Fruit fly (Drosophila melanogaster) whole organism, embryonic: ENCODE data around the gene CkIIbeta.

Experiments used
- Aef1 ChIP-seq: fragments of 200-800 bp; sonication (Bioruptor generic); IDR thresholded peaks from 3 replicates; pipeline ENCODE4 v1.3.6; 2022; ENCODE audit warnings: missing biosample characterization, missing genetic modification characterization
- Antp ChIP-seq: fragments of 200-800 bp; sonication (Bioruptor generic); optimal IDR thresholded peaks from 3 replicates; lab custom pipeline; 2016; ENCODE audit warnings: missing biosample characterization, missing genetic modification characterization
- CG1233 ChIP-seq: fragments of 200-800 bp; sonication (Bioruptor generic); optimal IDR thresholded peaks from 4 replicates; lab custom pipeline; 2018; ENCODE audit warnings: missing biosample characterization, mild to moderate bottlenecking, missing genetic modification characterization
- CG13775 ChIP-seq: fragments of 200-800 bp; sonication (Bioruptor generic); optimal IDR thresholded peaks from 3 replicates; lab custom pipeline; 2017; ENCODE audit warnings: missing biosample characterization, mild to moderate bottlenecking, missing genetic modification characterization
- CG1529 ChIP-seq: fragments of 200-800 bp; sonication (Bioruptor generic); optimal IDR thresholded peaks from 3 replicates; lab custom pipeline; 2018; ENCODE audit warnings: missing biosample characterization, missing genetic modification characterization
- CG17612 ChIP-seq: fragments of 200-800 bp; sonication (Bioruptor generic); IDR thresholded peaks from 2 replicates; pipeline ENCODE4 v1.3.6; 2022; ENCODE audit warnings: missing biosample characterization, missing genetic modification characterization
- CG17829 ChIP-seq: fragments of 200-800 bp; optimal IDR thresholded peaks from 2 replicates; lab custom pipeline; 2019; ENCODE audit warnings: missing biosample characterization, mild to moderate bottlenecking, missing genetic modification characterization, moderate library complexity
- CG17912 ChIP-seq: fragments of 200-800 bp; sonication (Bioruptor generic); optimal IDR thresholded peaks from 2 replicates; lab custom pipeline; 2018; ENCODE audit warnings: missing biosample characterization, mild to moderate bottlenecking, missing genetic modification characterization
- CG18764 ChIP-seq: fragments of 200-800 bp; sonication (Bioruptor generic); optimal IDR thresholded peaks from 3 replicates; lab custom pipeline; 2016; ENCODE audit warnings: missing biosample characterization, missing genetic modification characterization
- CG2678 ChIP-seq: fragments of 200-800 bp; sonication (Bioruptor generic); optimal IDR thresholded peaks from 3 replicates; lab custom pipeline; 2019; ENCODE audit warnings: missing biosample characterization, mild to moderate bottlenecking, missing genetic modification characterization, moderate library complexity
- CG2712 ChIP-seq: fragments of 200-800 bp; optimal IDR thresholded peaks from 3 replicates; lab custom pipeline; 2019; ENCODE audit warnings: missing biosample characterization, mild to moderate bottlenecking, missing genetic modification characterization, moderate library complexity
- CG2875 ChIP-seq: fragments of 200-800 bp; sonication (Bioruptor generic); optimal IDR thresholded peaks from 2 replicates; lab custom pipeline; 2017; ENCODE audit warnings: missing biosample characterization, mild to moderate bottlenecking, missing genetic modification characterization, missing genetic modification reagents
- CG31388 ChIP-seq: fragments of 200-800 bp; sonication (Bioruptor generic); optimal IDR thresholded peaks from 2 replicates; lab custom pipeline; 2016; ENCODE audit warnings: missing biosample characterization, missing genetic modification characterization
- CG3726 ChIP-seq: fragments of 200-800 bp; sonication (Bioruptor generic); IDR thresholded peaks from 3 replicates; pipeline ENCODE4, ENCODE4 v1.3.6; 2022; ENCODE audit warnings: missing biosample characterization, missing genetic modification characterization
- CG3847 ChIP-seq: fragments of 200-800 bp; sonication (Bioruptor generic); IDR thresholded peaks from 2 replicates; pipeline ENCODE4 v1.3.6; 2022; ENCODE audit warnings: missing biosample characterization, missing genetic modification characterization
- CG3995 ChIP-seq: fragments of 200-800 bp; sonication (Bioruptor generic); optimal IDR thresholded peaks from 3 replicates; lab custom pipeline; 2016; ENCODE audit warnings: missing biosample characterization, missing genetic modification characterization
- CG4328 ChIP-seq: fragments of 200-800 bp; sonication (Bioruptor generic); optimal IDR thresholded peaks from 3 replicates; lab custom pipeline; 2017; ENCODE audit warnings: missing biosample characterization, missing genetic modification reagents, missing genetic modification characterization
- CG6689 ChIP-seq: fragments of 200-800 bp; sonication (Bioruptor generic); IDR thresholded peaks from 2 replicates; pipeline ENCODE4 v1.3.6; 2022; ENCODE audit warnings: missing biosample characterization, missing genetic modification characterization
- CG8359 ChIP-seq: fragments of 200-800 bp; sonication (Bioruptor generic); optimal IDR thresholded peaks from 2 replicates; lab custom pipeline; 2017; ENCODE audit warnings: missing biosample characterization, mild to moderate bottlenecking, missing genetic modification characterization, borderline replicate concordance
- CG9215 ChIP-seq: fragments of 200-800 bp; sonication (Bioruptor generic); IDR thresholded peaks from 2 replicates; pipeline ENCODE4 v1.3.6; 2022; ENCODE audit warnings: missing biosample characterization, missing genetic modification characterization
- D19B ChIP-seq: fragments of 200-800 bp; sonication (Bioruptor generic); optimal IDR thresholded peaks from 2 replicates; lab custom pipeline; 2017; ENCODE audit warnings: missing biosample characterization, mild to moderate bottlenecking, missing genetic modification characterization
- Dfd ChIP-seq, 2 experiments: fragments of >200 bp; optimal IDR thresholded peaks; 2 replicates each; lab custom pipeline; 2017; ENCODE audit warnings: missing biosample characterization in 2 of 2, missing genetic modification characterization in 2 of 2
- ERR ChIP-seq: fragments of 200-800 bp; sonication (Bioruptor generic); optimal IDR thresholded peaks from 2 replicates; lab custom pipeline; 2016; ENCODE audit warnings: missing biosample characterization, missing genetic modification characterization
- Fer1 ChIP-seq: fragments of 200-800 bp; sonication (Bioruptor generic); optimal IDR thresholded peaks from 2 replicates; lab custom pipeline; 2017; ENCODE audit warnings: missing biosample characterization, mild to moderate bottlenecking, missing genetic modification characterization
- H2.0 ChIP-seq: fragments of 200-800 bp; sonication (Bioruptor generic); IDR thresholded peaks from 2 replicates; pipeline ENCODE4 v1.3.6; 2022; ENCODE audit warnings: missing biosample characterization, missing genetic modification characterization
- Meics ChIP-seq: fragments of 200-800 bp; sonication (Bioruptor generic); optimal IDR thresholded peaks from 2 replicates; lab custom pipeline; 2017; ENCODE audit warnings: missing biosample characterization, mild to moderate bottlenecking, missing genetic modification characterization
- Nf-YC ChIP-seq: fragments of 200-800 bp; optimal IDR thresholded peaks from 3 replicates; lab custom pipeline; 2019; ENCODE audit warnings: missing biosample characterization, mild to moderate bottlenecking, missing genetic modification characterization, moderate library complexity
- Rx ChIP-seq: fragments of 200-800 bp; sonication (Bioruptor generic); IDR thresholded peaks from 2 replicates; pipeline ENCODE4 v1.3.6; 2022; ENCODE audit warnings: missing biosample characterization, missing genetic modification characterization
- chn ChIP-seq: fragments of 200-800 bp; sonication (Bioruptor generic); optimal IDR thresholded peaks from 2 replicates; lab custom pipeline; 2016; ENCODE audit warnings: missing biosample characterization, missing genetic modification characterization
- disco-r ChIP-seq: fragments of 200-800 bp; sonication (Bioruptor generic); optimal IDR thresholded peaks from 2 replicates; lab custom pipeline; 2016; ENCODE audit warnings: missing biosample characterization, missing genetic modification characterization
- dpn ChIP-seq, 2 experiments: fragments of 200-800 bp; sonication (Bioruptor generic); optimal IDR thresholded peaks; 3 replicates each; lab custom pipeline; 2016; ENCODE audit warnings: missing biosample characterization in 2 of 2, missing genetic modification characterization in 2 of 2
- en ChIP-seq: fragments of 200-800 bp; sonication (Bioruptor generic); optimal IDR thresholded peaks from 2 replicates; lab custom pipeline; 2016; ENCODE audit warnings: missing biosample characterization, missing genetic modification characterization
- ewg ChIP-seq: fragments of 200-800 bp; sonication (Bioruptor generic); optimal IDR thresholded peaks from 3 replicates; lab custom pipeline; 2017; ENCODE audit warnings: mild to moderate bottlenecking, missing biosample characterization, missing genetic modification reagents, missing genetic modification characterization
- gcm2 ChIP-seq: fragments of 200-800 bp; sonication (Bioruptor generic); optimal IDR thresholded peaks from 2 replicates; lab custom pipeline; 2016; ENCODE audit warnings: missing biosample characterization, missing genetic modification characterization
- her ChIP-seq: fragments of 200-800 bp; sonication (Bioruptor generic); optimal IDR thresholded peaks from 2 replicates; lab custom pipeline; 2016; ENCODE audit warnings: missing biosample characterization, missing genetic modification characterization
- inv ChIP-seq: fragments of 200-800 bp; sonication (Bioruptor generic); IDR thresholded peaks from 2 replicates; pipeline ENCODE4 v1.3.6; 2022; ENCODE audit warnings: missing biosample characterization, missing genetic modification characterization; ENCODE audit not compliant: partially characterized antibody
- lab ChIP-seq: fragments of 200-800 bp; sonication (Bioruptor generic); optimal IDR thresholded peaks from 3 replicates; lab custom pipeline; 2017; ENCODE audit warnings: missing biosample characterization, missing genetic modification characterization, mild to moderate bottlenecking, moderate library complexity, missing genetic modification reagents
- lmd ChIP-seq: fragments of 200-800 bp; sonication (Bioruptor generic); IDR thresholded peaks from 2 replicates; pipeline ENCODE4 v1.3.6; 2022; ENCODE audit warnings: missing biosample characterization, missing genetic modification characterization
- pb ChIP-seq: fragments of 200-800 bp; sonication (Bioruptor generic); optimal IDR thresholded peaks from 3 replicates; lab custom pipeline; 2016; ENCODE audit warnings: missing biosample characterization, missing genetic modification characterization
- pita ChIP-seq: fragments of 200-800 bp; sonication (Bioruptor generic); optimal IDR thresholded peaks from 2 replicates; lab custom pipeline; 2017; ENCODE audit warnings: missing biosample characterization, mild to moderate bottlenecking, missing genetic modification characterization
- sd ChIP-seq: fragments of 200-800 bp; sonication (Bioruptor generic); optimal IDR thresholded peaks from 3 replicates; lab custom pipeline; 2018; ENCODE audit warnings: missing biosample characterization, mild to moderate bottlenecking, missing genetic modification characterization, moderate library complexity
- sqz ChIP-seq: fragments of 200-800 bp; sonication (Bioruptor generic); optimal IDR thresholded peaks from 3 replicates; lab custom pipeline; 2018; ENCODE audit warnings: missing biosample characterization, mild to moderate bottlenecking, missing genetic modification characterization
- toy ChIP-seq: fragments of 200-800 bp; sonication (Bioruptor generic); IDR thresholded peaks from 2 replicates; pipeline ENCODE4 v1.3.6; 2022; ENCODE audit warnings: missing biosample characterization, missing genetic modification characterization
- ttk ChIP-seq: fragments of 200-800 bp; sonication (Bioruptor generic); IDR thresholded peaks from 2 replicates; pipeline ENCODE4 v2.1.2; 2022; ENCODE audit warnings: missing biosample characterization, missing genetic modification characterization
- usp ChIP-seq: fragments of >200 bp; optimal IDR thresholded peaks from 2 replicates; lab custom pipeline; 2017; ENCODE audit warnings: missing biosample characterization, missing genetic modification characterization
- vfl ChIP-seq: fragments of 200-800 bp; sonication (Bioruptor generic); optimal IDR thresholded peaks from 2 replicates; lab custom pipeline; 2016; ENCODE audit warnings: missing biosample characterization, missing genetic modification characterization
- vnd ChIP-seq: fragments of 200-800 bp; sonication (Bioruptor generic); IDR thresholded peaks from 3 replicates; pipeline ENCODE4 v1.3.6; 2022; ENCODE audit warnings: missing biosample characterization, missing genetic modification characterization; ENCODE audit not compliant: partially characterized antibody
- wek ChIP-seq: fragments of 200-800 bp; sonication (Bioruptor generic); optimal IDR thresholded peaks from 3 replicates; lab custom pipeline; 2018; ENCODE audit warnings: missing biosample characterization, mild to moderate bottlenecking, missing genetic modification characterization, moderate library complexity
- zfh1 ChIP-seq: fragments of 200-800 bp; sonication (Bioruptor generic); IDR thresholded peaks from 3 replicates; pipeline ENCODE4 v1.3.6; 2022; ENCODE audit warnings: missing biosample characterization, missing genetic modification characterization
- zfh2 ChIP-seq: fragments of 200-800 bp; sonication (Bioruptor generic); optimal IDR thresholded peaks from 2 replicates; lab custom pipeline; 2016; ENCODE audit warnings: missing biosample characterization, missing genetic modification characterization

CkIIbeta gene

DNA sequence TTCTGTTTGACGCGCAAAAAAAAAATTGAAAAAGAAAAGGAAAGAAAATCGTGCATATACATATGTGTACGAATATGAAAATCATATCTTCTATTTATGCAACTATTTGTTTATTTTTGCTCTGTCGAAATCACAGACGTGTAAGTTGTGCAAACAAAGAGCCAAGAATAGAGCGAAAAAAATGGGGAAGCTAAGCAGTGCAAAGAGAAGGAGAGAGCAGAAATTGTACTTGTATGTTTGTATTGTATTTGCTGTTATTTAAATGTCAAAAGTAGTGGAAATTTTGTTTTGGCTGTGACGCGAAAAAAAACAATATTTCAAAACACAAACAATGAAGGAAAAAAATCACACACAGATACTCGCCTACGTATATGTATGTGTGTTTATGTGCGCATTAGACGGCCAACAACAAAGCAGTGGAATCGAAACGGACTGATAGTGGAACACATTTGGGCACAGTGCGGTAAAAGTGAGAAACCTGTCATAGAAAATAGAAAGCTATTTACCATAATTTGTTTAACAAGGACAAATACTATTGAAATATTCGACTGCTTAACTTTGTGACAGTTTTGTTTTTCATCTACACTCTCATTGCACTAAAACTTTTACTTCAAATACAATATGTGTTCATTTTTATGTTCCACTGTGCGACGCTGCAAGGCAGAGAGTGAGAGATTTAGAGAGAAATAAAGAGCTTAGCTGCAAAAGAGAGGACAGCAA lies 25.9 kb downstream of the CkIIbeta start:
- TF ChIP-seq wek (GFP tag; lab: Kevin White, UChicago), result peak; percentile 89
- TF ChIP-seq CG3995 (GFP tag; lab: Kevin White, UChicago), result peak; percentile 52
- peak; percentile 90 for TF ChIP-seq CG18764
- TF ChIP-seq CG6689, result peak; percentile 96
- TF ChIP-seq gcm2, result peak; percentile 91
- peak; percentile 91 for TF ChIP-seq CG13775 (GFP tag; lab: Kevin White, UChicago)
- TF ChIP-seq CG1529 (GFP tag; lab: Kevin White, UChicago), result peak; percentile 92
- no peak for TF ChIP-seq usp (GFP tag; lab: Kevin White, UChicago)
- peak; percentile 93 for TF ChIP-seq en (GFP tag; lab: Kevin White, UChicago)
- peak; percentile 95 for TF ChIP-seq CG2875 (GFP tag; lab: Kevin White, UChicago)
- TF ChIP-seq ewg (GFP tag; lab: Kevin White, UChicago), result peak; percentile 91
- peak; percentile 93 for TF ChIP-seq pb
- TF ChIP-seq chn (GFP tag; lab: Kevin White, UChicago), result peak; percentile 97
- peak; percentile 95 for TF ChIP-seq CG17829
- peak; percentile 76 for TF ChIP-seq sd (tag; lab: Kevin White, UChicago)
- TF ChIP-seq zfh2 (GFP tag; lab: Kevin White, UChicago), result peak; percentile 87
- peak; percentile 90 for TF ChIP-seq ttk (GFP tag; lab: Robert Waterston, UW)
- peak; percentile 68 for TF ChIP-seq D19B (GFP tag; lab: Kevin White, UChicago)
- peak; percentile 92 for TF ChIP-seq Meics
- TF ChIP-seq Fer1 (GFP tag; lab: Kevin White, UChicago), result peak; percentile 95
- no peak for TF ChIP-seq pita (GFP tag; lab: Kevin White, UChicago)
- peak; percentile 80 for TF ChIP-seq toy (GFP tag; lab: Robert Waterston, UW)
- peak; percentile 78 for TF ChIP-seq CG8359 (GFP tag; lab: Kevin White, UChicago)
- peak; percentile 91 for TF ChIP-seq CG3726 (GFP tag; lab: Robert Waterston, UW)
- 0 out of 2 replicates have a peak, but pooled peaks have one; percentile 30 for TF ChIP-seq inv (GFP tag; lab: Robert Waterston, UW)
- TF ChIP-seq lab (GFP tag; lab: Kevin White, UChicago), result peak; percentile 96
- no peak for TF ChIP-seq Dfd (GFP tag; optimal IDR thresholded peaks at IDR 0.05; lab: Kevin White, UChicago)
- peak; percentile 84 for TF ChIP-seq Nf-YC (tag; lab: Kevin White, UChicago)
- peak; percentile 91 for TF ChIP-seq CG1233 (GFP tag; lab: Kevin White, UChicago)
- TF ChIP-seq her (GFP tag; lab: Kevin White, UChicago), result peak; percentile 96
- TF ChIP-seq CG3847 (GFP tag; lab: Robert Waterston, UW), result peak; percentile 89
- peak; percentile 95 for TF ChIP-seq Antp (GFP tag; lab: Kevin White, UChicago)
- TF ChIP-seq Aef1 (GFP tag; lab: Robert Waterston, UW), result peak; percentile 92
- TF ChIP-seq disco-r (GFP tag; lab: Kevin White, UChicago), result peak; percentile 89
- TF ChIP-seq ERR (GFP tag; lab: Kevin White, UChicago), result peak; percentile 91
- peak; percentile 97 for TF ChIP-seq CG2712 (tag; lab: Kevin White, UChicago)
- peak; percentile 88 for TF ChIP-seq vfl
- TF ChIP-seq CG31388 (GFP tag; lab: Kevin White, UChicago), result peak; percentile 84
- peak; percentile 95 for TF ChIP-seq CG2678 (tag; lab: Kevin White, UChicago)
- peak; percentile 73 for TF ChIP-seq CG17612 (GFP tag; lab: Robert Waterston, UW)
- peak; percentile 93 for TF ChIP-seq lmd (GFP tag; lab: Robert Waterston, UW)
- peak; percentile 74 for TF ChIP-seq sqz (GFP tag; lab: Kevin White, UChicago)
- peak; percentile 95 to 96 for TF ChIP-seq dpn (GFP tag; optimal IDR thresholded peaks at IDR 0.05; lab: Kevin White, UChicago)
- peak; percentile 93 for TF ChIP-seq H2.0 (GFP tag; lab: Robert Waterston, UW)
- TF ChIP-seq zfh1 (GFP tag; lab: Robert Waterston, UW), result peak; percentile 96
- peak; percentile 42; the same call in 1 of the 3 replicates for TF ChIP-seq vnd
- TF ChIP-seq CG17912 (GFP tag; lab: Kevin White, UChicago), result peak; percentile 70
- TF ChIP-seq CG9215 (GFP tag; lab: Robert Waterston, UW), result peak; percentile 84
- peak; percentile 86 for TF ChIP-seq CG4328 (GFP tag; lab: Kevin White, UChicago)
- TF ChIP-seq Rx (GFP tag; lab: Robert Waterston, UW), result peak; percentile 91
